Fruit fly (Drosophila melanogaster) S2 (cell line): Measurements from ENCODE around the gene Vps39.

ENCODE experiments used
- CG8478 ChIP-seq: fragments of >200 bp; optimal IDR thresholded peaks from 2 replicates; lab custom pipeline; 2018
- CTCF ChIP-seq, 2 experiments: fragments of >200 bp; optimal IDR thresholded peaks; 2 replicates each; lab custom pipeline; 2018

dm6 chr3R:18311368-18311919, 37.2 kb upstream of the Vps39 start:
- no peak for TF ChIP-seq CTCF (optimal IDR thresholded peaks at IDR 0.05; lab: Kevin White, UChicago)
- no peak for TF ChIP-seq CG8478 (lab: Kevin White, UChicago)
